Fruit fly (Drosophila melanogaster) S2 (cell line): ENCODE results near the gene Oseg2.

Experiments
- CG8478 ChIP-seq: fragments of >200 bp; optimal IDR thresholded peaks from 2 replicates; lab custom pipeline; 2018
- CTCF ChIP-seq, 2 experiments: fragments of >200 bp; optimal IDR thresholded peaks; 2 replicates each; lab custom pipeline; 2018

Oseg2 gene

dm6 chr3L:2229172-2229696 lies at the start of gene Oseg2:
TSS of gene Oseg2 (plus strand) at chr3L:2229646.
- TF ChIP-seq CTCF (optimal IDR thresholded peaks at IDR 0.05; lab: Kevin White, UChicago) (peak in 1 of 2 experiments; percentile 47), CG8478 (lab: Kevin White, UChicago) (no peak)

DNA sequence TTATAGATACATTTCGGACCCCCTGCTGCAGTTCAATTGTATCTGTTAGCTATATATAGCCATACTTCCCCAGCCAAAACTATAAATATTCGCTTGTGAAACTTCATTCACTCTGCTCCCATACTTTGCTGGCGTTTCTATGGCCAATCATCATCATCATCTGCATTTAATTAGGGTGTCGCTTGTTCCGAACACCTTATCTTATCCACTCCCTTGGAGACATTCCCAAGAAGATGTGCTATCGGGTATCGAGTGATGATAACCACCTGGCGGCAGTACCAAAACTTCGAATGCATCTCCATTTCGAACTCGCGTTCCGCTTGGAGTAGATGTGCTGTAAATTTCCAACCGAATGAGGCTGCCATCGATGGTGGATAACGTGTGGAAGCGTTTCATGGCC lies 43.8 kb upstream of the Oseg2 start, which contains the start of gene CG13810:
TSS of gene CG13810 (plus strand) at position 301 of the 400 bp plus-strand sequence.
- TF ChIP-seq CG8478 (lab: Kevin White, UChicago) (no peak), CTCF (optimal IDR thresholded peaks at IDR 0.05; lab: Kevin White, UChicago) (no peak)

- no peak for TF ChIP-seq CG8478 (lab: Kevin White, UChicago)
Observed at dm6 chr3L:2191512-2191911, 37.9 kb upstream of the Oseg2 start.

DNA sequence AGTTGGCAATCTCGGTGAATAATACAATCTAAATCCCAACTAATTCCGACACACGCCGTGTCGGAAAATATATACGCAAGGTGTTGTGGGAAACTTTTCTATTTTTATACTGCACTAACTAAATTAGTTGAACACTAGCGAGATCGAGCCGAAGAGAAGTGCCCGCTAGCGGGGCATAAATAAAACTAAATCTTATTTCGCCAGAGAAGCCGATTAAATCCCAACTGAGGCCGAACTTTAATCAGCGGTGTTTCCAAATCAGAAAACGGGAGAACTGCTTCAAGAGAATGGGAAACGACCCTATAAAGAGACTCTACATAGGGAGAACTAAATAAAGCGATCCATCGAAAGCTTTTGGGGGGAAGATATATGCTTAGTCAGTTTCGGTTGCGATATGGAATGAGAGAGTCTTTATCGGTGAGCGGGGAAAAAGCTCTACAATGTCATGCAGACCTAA lies 37.4 kb upstream of the Oseg2 start, which contains the start of gene CG5707:
TSS of gene CG5707 (minus strand) at position 228 of the 457 bp plus-strand sequence.
- TF ChIP-seq CG8478 (lab: Kevin White, UChicago), result peak; percentile 16
- TF ChIP-seq CTCF (optimal IDR thresholded peaks at IDR 0.05; lab: Kevin White, UChicago), result no peak

DNA sequence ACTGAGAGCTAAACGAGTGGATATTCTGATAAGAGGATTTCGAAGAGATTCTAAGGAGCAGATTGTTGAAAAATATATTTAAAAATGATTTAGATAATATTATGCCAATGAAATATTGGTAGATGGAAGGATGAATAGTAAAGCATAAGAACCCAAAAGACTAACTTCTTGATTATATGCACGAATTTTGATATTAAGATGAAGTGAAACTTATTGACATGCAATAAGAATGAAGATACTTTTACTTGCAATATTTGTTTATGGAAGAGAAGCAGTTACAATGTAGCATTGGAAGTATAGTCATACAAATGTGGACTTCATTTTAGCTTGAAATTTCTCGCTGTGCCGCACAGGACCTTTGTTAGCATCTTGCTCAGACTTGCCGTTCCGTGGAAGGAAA lies 32.7 kb upstream of the Oseg2 start, which contains the start of gene CG8960:
TSS of gene CG8960 (plus strand) at position 301 of the 400 bp plus-strand sequence.
- TF ChIP-seq CTCF (optimal IDR thresholded peaks at IDR 0.05; lab: Kevin White, UChicago) (no peak), CG8478 (lab: Kevin White, UChicago) (no peak)

DNA sequence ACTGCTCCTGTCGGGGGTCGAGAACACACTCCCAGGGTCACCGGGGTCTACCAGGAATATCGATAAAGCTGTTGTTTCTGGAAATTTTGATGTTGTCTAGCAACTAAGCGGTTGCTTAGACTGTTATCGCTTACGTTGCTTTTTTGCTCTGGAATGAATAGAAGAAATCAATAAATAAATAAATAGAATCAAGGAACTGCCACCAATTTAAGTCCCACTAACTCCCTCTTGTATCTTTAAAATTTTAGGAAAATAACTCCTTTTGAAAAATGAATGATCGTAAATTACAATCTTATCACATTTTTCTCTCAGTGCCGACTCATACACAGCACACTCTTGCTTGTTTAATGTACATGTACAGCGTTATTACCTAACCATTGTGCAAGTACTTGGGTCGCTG lies 17.0 kb upstream of the Oseg2 start, which contains the start of gene CG15878:
TSS of gene CG15878 (minus strand) at position 101 of the 400 bp plus-strand sequence.
- TF ChIP-seq CTCF (optimal IDR thresholded peaks at IDR 0.05; lab: Kevin White, UChicago) (no peak), CG8478 (lab: Kevin White, UChicago) (no peak)

dm6 chr3L:2228367-2229171 lies 877 bp upstream of the Oseg2 start:
- no peak for TF ChIP-seq CG8478 (lab: Kevin White, UChicago)
- peak; percentile 40 to 61 for TF ChIP-seq CTCF (optimal IDR thresholded peaks at IDR 0.05; lab: Kevin White, UChicago)

DNA sequence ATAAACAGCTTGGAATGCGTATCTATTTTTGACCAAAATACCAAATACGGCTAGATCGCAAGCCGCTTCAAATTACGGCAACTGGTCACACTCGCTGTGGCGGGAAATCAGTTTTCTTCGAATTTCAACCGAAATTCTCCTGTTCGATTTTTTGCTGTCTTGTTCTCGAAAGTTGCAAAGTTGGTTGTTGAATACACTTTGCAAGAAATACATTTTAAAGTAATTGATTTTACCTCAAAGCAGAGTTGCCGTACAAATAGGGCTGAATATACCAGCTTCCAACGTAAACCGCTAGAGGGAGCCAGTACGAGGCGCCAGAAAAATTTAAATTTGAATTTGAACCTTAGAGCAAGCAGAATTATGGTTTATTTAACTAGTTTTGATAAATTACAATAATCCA lies 7.6 kb downstream of the Oseg2 start, which contains the start of gene CG9018:
TSS of gene CG9018 (minus strand) at position 43 of the 400 bp plus-strand sequence.
- TF ChIP-seq CTCF (optimal IDR thresholded peaks at IDR 0.05; lab: Kevin White, UChicago) (peak; percentile 91), CG8478 (lab: Kevin White, UChicago) (no peak)

DNA sequence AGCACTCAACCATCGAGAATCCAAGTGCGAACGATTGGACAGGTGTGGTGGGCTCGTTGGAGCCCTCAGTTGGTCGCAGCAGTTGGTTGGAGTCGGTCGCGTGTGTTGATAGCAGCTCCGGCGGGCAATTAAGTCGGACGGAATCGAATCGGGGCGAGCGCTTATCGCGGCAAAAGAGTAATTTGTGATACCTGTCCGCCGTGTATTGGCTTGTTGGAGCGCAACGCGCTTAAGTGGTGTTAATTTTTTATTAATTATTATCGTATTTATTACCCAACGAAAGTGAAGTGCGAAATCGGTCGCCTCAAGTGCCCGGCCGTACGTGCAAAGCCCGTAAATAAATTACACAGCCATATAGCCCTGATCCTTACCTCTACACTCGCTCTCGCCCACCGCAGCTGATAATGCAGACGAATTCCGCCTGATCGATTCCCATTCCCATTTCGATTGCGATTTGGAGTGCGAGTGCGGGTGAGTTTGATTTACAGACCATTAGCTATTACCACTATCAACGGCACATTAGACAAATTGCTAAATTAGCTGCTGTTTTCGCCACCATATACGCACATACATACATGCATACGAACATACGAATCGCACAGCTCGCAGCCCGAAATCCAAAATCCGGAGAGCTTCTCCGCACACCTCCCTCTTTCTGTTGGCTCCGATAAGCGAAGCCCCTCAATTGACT lies 8.2 kb downstream of the Oseg2 start, which contains the start of gene ACXD:
TSS of gene ACXD (plus strand) at position 66 of the 691 bp plus-strand sequence.
- TF ChIP-seq CTCF (optimal IDR thresholded peaks at IDR 0.05; lab: Kevin White, UChicago) (no peak), CG8478 (lab: Kevin White, UChicago) (no peak)

DNA sequence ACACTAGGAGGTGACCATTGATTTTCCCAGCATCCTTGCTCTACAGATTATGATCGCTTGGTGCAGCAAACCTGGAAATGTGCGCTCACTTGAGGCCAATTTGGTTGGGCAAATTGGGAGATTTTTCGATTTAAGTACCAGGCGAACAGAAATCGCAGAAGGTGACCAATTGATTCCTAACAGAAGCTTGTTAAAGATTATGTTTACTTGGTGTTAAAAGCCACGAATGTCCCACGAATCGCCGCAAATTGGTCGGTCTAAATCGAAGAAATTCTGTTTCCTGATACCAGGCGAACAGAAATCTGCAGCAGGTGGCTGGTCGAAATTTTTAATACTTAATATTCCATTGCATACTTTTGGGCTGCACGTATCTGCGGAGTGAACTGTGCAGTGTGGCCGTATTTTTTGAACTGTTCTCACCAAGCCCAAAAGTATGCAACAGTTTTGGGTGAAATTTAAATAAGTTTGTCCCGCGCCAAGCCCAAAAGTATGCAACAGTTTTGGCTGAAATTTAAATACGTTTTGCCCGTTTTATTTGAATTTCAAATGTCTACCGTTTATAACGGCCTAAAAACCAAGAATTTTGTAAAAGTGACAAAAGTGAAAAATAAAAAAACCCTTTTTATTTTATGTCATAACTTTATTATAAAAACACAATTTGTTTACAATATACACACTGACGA lies 14.5 kb downstream of the Oseg2 start, which contains the start of gene CG32301:
TSS of gene CG32301 (plus strand) at position 633 of the 683 bp plus-strand sequence.
- peak; percentile 44 to 54 for TF ChIP-seq CTCF (optimal IDR thresholded peaks at IDR 0.05; lab: Kevin White, UChicago)
- TF ChIP-seq CG8478 (lab: Kevin White, UChicago), result no peak

dm6 chr3L:2248335-2248734 lies 18.9 kb downstream of the Oseg2 start, which contains the start of gene CG32305:
TSS of gene CG32305 (plus strand) at chr3L:2248635.
- TF ChIP-seq CTCF (optimal IDR thresholded peaks at IDR 0.05; lab: Kevin White, UChicago), result no peak
- TF ChIP-seq CG8478 (lab: Kevin White, UChicago), result no peak

dm6 chr3L:2253962-2254662 lies 24.7 kb downstream of the Oseg2 start:
- TF ChIP-seq CG8478 (lab: Kevin White, UChicago) (no peak), CTCF (optimal IDR thresholded peaks at IDR 0.05; lab: Kevin White, UChicago) (no peak)

DNA sequence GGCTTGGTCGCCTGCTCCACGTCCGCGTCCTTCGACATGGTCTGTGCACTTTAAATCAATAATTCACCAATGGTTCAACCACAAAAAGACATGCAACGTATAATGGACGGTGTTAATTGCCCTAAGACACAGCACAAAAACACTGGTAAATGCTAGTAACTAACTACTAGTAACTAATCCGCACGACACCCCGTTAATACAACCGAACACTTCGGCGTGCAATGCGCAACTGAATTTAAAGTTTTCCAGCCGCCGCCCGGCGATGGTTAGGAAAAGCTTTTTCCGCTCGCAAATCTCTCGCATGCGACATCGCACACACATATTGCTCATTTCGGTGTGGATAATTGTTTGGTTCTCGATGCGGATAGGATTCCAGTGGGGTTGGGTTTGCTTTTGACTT lies 26.3 kb downstream of the Oseg2 start:
- TF ChIP-seq CTCF (optimal IDR thresholded peaks at IDR 0.05; lab: Kevin White, UChicago) (no peak), CG8478 (lab: Kevin White, UChicago) (no peak)
